Fruit fly (Drosophila melanogaster) whole organism, prepupa: ENCODE results near the gene Trf2.

Experiments used
- Blimp-1 ChIP-seq: fragments of 200-800 bp; sonication (Bioruptor generic); optimal IDR thresholded peaks from 3 replicates; lab custom pipeline; 2017; ENCODE audit warnings: missing biosample characterization, missing genetic modification characterization, mild to moderate bottlenecking, moderate library complexity, missing genetic modification reagents
- CG11762 ChIP-seq: fragments of 200-800 bp; sonication (Bioruptor generic); optimal IDR thresholded peaks from 3 replicates; lab custom pipeline; 2016; ENCODE audit warnings: missing biosample characterization, missing genetic modification characterization; ENCODE audit not compliant: insufficient read depth
- CG6792 ChIP-seq: fragments of 200-800 bp; sonication (Bioruptor generic); optimal IDR thresholded peaks from 3 replicates; lab custom pipeline; 2016; ENCODE audit warnings: missing biosample characterization, missing genetic modification characterization
- CG8319 ChIP-seq: fragments of 200-800 bp; sonication (Bioruptor generic); optimal IDR thresholded peaks from 3 replicates; lab custom pipeline; 2016; ENCODE audit warnings: missing biosample characterization, missing genetic modification characterization
- Smox ChIP-seq: fragments of 200-800 bp; sonication (Bioruptor generic); optimal IDR thresholded peaks from 3 replicates; lab custom pipeline; 2016; ENCODE audit warnings: missing biosample characterization, missing genetic modification characterization
- esn ChIP-seq: fragments of 200-800 bp; sonication (Bioruptor generic); optimal IDR thresholded peaks from 2 replicates; lab custom pipeline; 2016; ENCODE audit warnings: missing biosample characterization, mild to moderate bottlenecking, missing genetic modification characterization, moderate library complexity
- fd85E ChIP-seq: fragments of 200-800 bp; sonication (Bioruptor generic); optimal IDR thresholded peaks from 3 replicates; lab custom pipeline; 2016; ENCODE audit warnings: missing biosample characterization, missing genetic modification characterization
- vri ChIP-seq: fragments of 200-800 bp; sonication (Bioruptor generic); optimal IDR thresholded peaks from 3 replicates; lab custom pipeline; 2016; ENCODE audit warnings: missing biosample characterization, mild to moderate bottlenecking, missing genetic modification characterization

- TF ChIP-seq esn (no peak), CG8319 (GFP tag; lab: Kevin White, UChicago) (no peak), CG6792 (GFP tag; lab: Kevin White, UChicago) (no peak), CG11762 (GFP tag; lab: Kevin White, UChicago) (no peak), fd85E (GFP tag; lab: Kevin White, UChicago) (no peak), Blimp-1 (no peak), Smox (GFP tag; lab: Kevin White, UChicago) (no peak), vri (no peak)
Observed at dm6 chrX:8396611-8397010, 12.5 kb upstream of the Trf2 start.
